Worm (Caenorhabditis elegans): ENCODE data around the gene C04C3.14.
"Not testable (repeated sequence)": the region's sequence is repeated elsewhere in the genome, so short reads cannot be mapped to it uniquely, and the experiment has no call there.

C04C3.14 gene

ce11 chrIV:3418741-3419140, 23.1 kb downstream of the C04C3.14 start:
- TF ChIP-seq M03D4.4 (tag; optimal IDR thresholded peaks at IDR 0.05): no peak
- no peak for TF ChIP-seq tbx-8 (GFP tag; optimal IDR thresholded peaks at IDR 0.05)
- no peak for TF ChIP-seq zip-8 (tag; optimal IDR thresholded peaks at IDR 0.05)
- no peak for TF ChIP-seq elt-1 (tag; optimal IDR thresholded peaks at IDR 0.05; ENCODE audit: borderline replicate concordance, insufficient read depth)
- no peak for TF ChIP-seq nhr-28 (tag; optimal IDR thresholded peaks at IDR 0.05)
- TF ChIP-seq ztf-11 (tag; optimal IDR thresholded peaks at IDR 0.05): no peak
- no peak for TF ChIP-seq lin-32 (GFP tag; optimal IDR thresholded peaks at IDR 0.05)
- no peak for TF ChIP-seq ceh-43 (GFP tag; optimal IDR thresholded peaks at IDR 0.05)
- no peak for TF ChIP-seq cnd-1 (tag; optimal IDR thresholded peaks at IDR 0.05)
- no peak for TF ChIP-seq elt-3 (tag; optimal IDR thresholded peaks at IDR 0.05)
- no peak for TF ChIP-seq snpc-4 (tag; optimal IDR thresholded peaks at IDR 0.05)
- TF ChIP-seq mls-2 (tag; optimal IDR thresholded peaks at IDR 0.05): no peak
- TF ChIP-seq hlh-1 (tag; optimal IDR thresholded peaks at IDR 0.05): no peak
- no peak for TF ChIP-seq unc-39 (tag; optimal IDR thresholded peaks at IDR 0.05)
- TF ChIP-seq lin-13 (tag; optimal IDR thresholded peaks at IDR 0.05): no peak
- no peak for TF ChIP-seq blmp-1 (tag; optimal IDR thresholded peaks at IDR 0.05)
- TF ChIP-seq unc-120 (tag; optimal IDR thresholded peaks at IDR 0.05; ENCODE audit: poor library complexity, severe bottlenecking): no peak

ce11 chrIV:3422516-3422915, 26.8 kb downstream of the C04C3.14 start, which contains the start of gene C04C3.6:
TSS of gene C04C3.6 (minus strand) at chrIV:3422616.
- TF ChIP-seq pha-4 (tag; optimal IDR thresholded peaks at IDR 0.05) (no peak), lin-13 (tag; optimal IDR thresholded peaks at IDR 0.05) (no peak), sem-2 (GFP tag; optimal IDR thresholded peaks at IDR 0.05) (no peak), mab-5 (tag; optimal IDR thresholded peaks at IDR 0.05) (no peak), nhr-2 (tag; optimal IDR thresholded peaks at IDR 0.05) (no peak), hlh-1 (tag; optimal IDR thresholded peaks at IDR 0.05) (no peak), lsy-2 (tag; optimal IDR thresholded peaks at IDR 0.05) (no peak), snpc-4 (tag; optimal IDR thresholded peaks at IDR 0.05) (no peak)

DNA sequence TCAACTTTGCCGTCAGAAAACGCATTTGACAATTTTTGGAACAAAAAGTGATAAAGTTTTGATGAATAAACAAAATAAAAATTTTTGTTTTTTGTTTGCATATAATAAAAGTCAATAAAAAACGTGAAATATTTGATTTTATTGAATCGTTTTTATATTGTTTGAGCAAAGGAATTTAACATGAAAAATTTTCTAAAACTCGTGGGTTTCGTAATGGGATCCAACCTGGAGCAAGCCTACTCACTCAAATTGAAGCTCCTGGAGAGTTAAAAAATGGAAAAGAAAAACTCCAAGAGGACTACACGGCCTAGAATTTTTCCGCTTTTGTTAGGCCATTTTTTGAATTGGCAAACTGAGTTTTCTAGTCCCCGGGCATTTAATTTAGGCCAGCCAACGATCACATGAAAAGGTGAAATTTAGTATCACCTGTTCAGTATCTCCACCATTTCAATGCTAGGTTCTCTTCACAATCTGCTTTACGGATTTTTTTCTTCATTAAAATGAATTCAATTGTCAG, 32.8 kb downstream of the C04C3.14 start, which contains the start of the genes C04C3.9 and srz-60:
C04C3.9 (minus strand) TSS at position 101 of the 517 bp plus-strand sequence.
srz-60 (plus strand) TSS at position 467 of the 517 bp plus-strand sequence.
- TF ChIP-seq mls-2 (tag; optimal IDR thresholded peaks at IDR 0.05) (no peak), mab-5 (tag; optimal IDR thresholded peaks at IDR 0.05) (no peak), nhr-12 (tag; optimal IDR thresholded peaks at IDR 0.05) (no peak), elt-1 (tag; optimal IDR thresholded peaks at IDR 0.05; ENCODE audit: borderline replicate concordance, insufficient read depth) (no peak), lin-32 (GFP tag; optimal IDR thresholded peaks at IDR 0.05) (no peak), ceh-43 (GFP tag; optimal IDR thresholded peaks at IDR 0.05) (no peak)

DNA sequence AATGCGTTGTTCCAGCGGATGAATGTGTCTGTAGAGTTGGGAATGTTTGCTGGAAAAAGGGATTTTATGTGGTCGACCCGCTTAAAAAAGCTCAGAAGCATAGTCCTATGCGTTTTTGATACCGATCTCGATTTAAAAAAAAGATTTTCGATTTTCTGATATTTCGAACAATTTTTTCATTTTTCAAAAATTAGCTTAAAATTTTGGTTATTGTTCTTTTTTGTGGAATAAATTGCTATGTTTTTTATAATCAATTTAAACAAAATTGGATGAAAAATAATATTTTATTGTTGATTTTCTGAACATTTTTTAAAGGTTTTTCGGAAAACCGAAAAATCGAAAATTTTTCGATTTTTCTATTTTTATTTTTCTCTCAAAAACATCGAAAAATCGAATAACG, 37.7 kb downstream of the C04C3.14 start, which contains the start of gene C04C3.7:
C04C3.7 (minus strand) TSS at position 101 of the 400 bp plus-strand sequence.
- TF ChIP-seq mls-2 (tag; optimal IDR thresholded peaks at IDR 0.05); sptf-1 (tag; optimal IDR thresholded peaks at IDR 0.05); lin-32 (GFP tag; optimal IDR thresholded peaks at IDR 0.05): not testable (repeated sequence)

- TF ChIP-seq lin-13 (tag; optimal IDR thresholded peaks at IDR 0.05) (no peak), nhr-237 (tag; optimal IDR thresholded peaks at IDR 0.05) (no peak), sptf-1 (tag; optimal IDR thresholded peaks at IDR 0.05) (no peak), elt-1 (tag; optimal IDR thresholded peaks at IDR 0.05; ENCODE audit: borderline replicate concordance, insufficient read depth) (no peak)
These were observed 40.3 kb downstream of the C04C3.14 start, which contains the start of gene srz-32 for ce11 chrIV:3436021-3436420. TSS of gene srz-32 (plus strand) at chrIV:3436321.

- TF ChIP-seq elt-1 (tag; optimal IDR thresholded peaks at IDR 0.05; ENCODE audit: borderline replicate concordance, insufficient read depth) (no peak), ceh-83 (GFP tag; optimal IDR thresholded peaks at IDR 0.05) (no peak), zip-8 (tag; optimal IDR thresholded peaks at IDR 0.05) (no peak), ceh-39 (tag; optimal IDR thresholded peaks at IDR 0.05) (no peak), lin-32 (GFP tag; optimal IDR thresholded peaks at IDR 0.05) (no peak)
These were observed 42.3 kb downstream of the C04C3.14 start, which contains the start of gene grd-13 for ce11 chrIV:3438022-3438421. TSS of gene grd-13 (plus strand) at chrIV:3438312.

DNA sequence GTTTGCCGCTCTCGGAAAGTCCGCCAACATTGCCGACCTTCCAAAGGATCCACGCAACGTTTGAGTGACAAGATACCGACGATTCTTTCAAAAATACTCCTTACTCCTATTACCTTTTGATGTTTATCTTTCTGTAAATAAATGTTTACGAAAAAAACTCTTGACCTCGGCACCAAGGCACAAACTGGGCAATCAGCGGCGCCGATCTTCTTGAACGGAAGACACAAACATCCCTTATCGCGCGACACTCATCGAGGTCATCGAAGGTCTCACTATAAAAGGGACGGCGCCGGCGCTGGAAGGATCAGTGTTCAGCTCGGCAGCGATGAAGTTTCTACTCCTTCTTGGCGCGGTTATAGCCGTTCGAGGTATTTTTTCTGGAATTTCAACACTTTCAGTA, 43.7 kb downstream of the C04C3.14 start, which contains the start of gene grd-3:
grd-3 (plus strand) TSS at position 302 of the 400 bp plus-strand sequence.
- TF ChIP-seq ceh-83 (GFP tag; optimal IDR thresholded peaks at IDR 0.05): no peak
- TF ChIP-seq lin-13 (tag; optimal IDR thresholded peaks at IDR 0.05): no peak
- TF ChIP-seq nhr-237 (tag; optimal IDR thresholded peaks at IDR 0.05): no peak
- TF ChIP-seq snpc-4 (tag; optimal IDR thresholded peaks at IDR 0.05): no peak
- TF ChIP-seq unc-62 (GFP tag; optimal IDR thresholded peaks at IDR 0.05): no peak
- TF ChIP-seq sptf-1 (tag; optimal IDR thresholded peaks at IDR 0.05): no peak
- TF ChIP-seq tbx-8 (GFP tag; optimal IDR thresholded peaks at IDR 0.05): no peak
- no peak for TF ChIP-seq nhr-12 (tag; optimal IDR thresholded peaks at IDR 0.05)
- TF ChIP-seq ham-2 (GFP tag; optimal IDR thresholded peaks at IDR 0.05): no peak
- TF ChIP-seq ces-1 (GFP tag; optimal IDR thresholded peaks at IDR 0.05): no peak
- TF ChIP-seq M03D4.4 (tag; optimal IDR thresholded peaks at IDR 0.05): no peak
- no peak for TF ChIP-seq ceh-39 (tag; optimal IDR thresholded peaks at IDR 0.05)
- TF ChIP-seq cnd-1 (tag; optimal IDR thresholded peaks at IDR 0.05): no peak
- TF ChIP-seq drap-1 (GFP tag; optimal IDR thresholded peaks at IDR 0.05): no peak
- TF ChIP-seq nhr-2 (tag; optimal IDR thresholded peaks at IDR 0.05): no peak
- TF ChIP-seq blmp-1 (tag; optimal IDR thresholded peaks at IDR 0.05): no peak
- TF ChIP-seq unc-39 (tag; optimal IDR thresholded peaks at IDR 0.05): no peak
- TF ChIP-seq bed-3 (GFP tag; optimal IDR thresholded peaks at IDR 0.05): no peak
